Worm (Caenorhabditis elegans) whole organism, young adult: ENCODE data around the gene gldi-5.

Experiments
- B0019.2 ChIP-seq: fragments of 200-800 bp; sonication (Bioruptor generic); conservative IDR thresholded peaks from 2 replicates; pipeline ENCODE4 v1.3.6; 2022; ENCODE audit warnings: missing genetic modification reagents, missing genetic modification characterization, missing compliant biosample characterization
- D2030.7 ChIP-seq: fragments of 200-800 bp; sonication (Bioruptor generic); IDR thresholded peaks from 2 replicates; pipeline ENCODE4 v1.3.6; 2022; ENCODE audit warnings: missing genetic modification reagents, missing genetic modification characterization, missing compliant biosample characterization
- F10E7.11 ChIP-seq: sonication (generic microtip); optimal IDR thresholded peaks from 2 replicates; lab custom pipeline; 2017; ENCODE audit warnings: mild to moderate bottlenecking, missing genetic modification characterization, moderate library complexity, missing compliant biosample characterization
- F57A8.1 ChIP-seq: fragments of 200-800 bp; sonication (Bioruptor generic); optimal IDR thresholded peaks from 2 replicates; lab custom pipeline; 2018; ENCODE audit warnings: mild to moderate bottlenecking, missing genetic modification characterization, moderate library complexity, missing compliant biosample characterization
- Y67H2A.10 ChIP-seq: fragments of 200-800 bp; sonication (Bioruptor generic); conservative IDR thresholded peaks from 2 replicates; pipeline ENCODE4 v1.3.6; 2022; ENCODE audit warnings: missing genetic modification reagents, missing genetic modification characterization, missing compliant biosample characterization
- Y79H2A.3 ChIP-seq: fragments of 200-800 bp; sonication (Bioruptor generic); conservative IDR thresholded peaks from 2 replicates; pipeline ENCODE4 v1.3.6; 2022; ENCODE audit warnings: missing genetic modification reagents, missing genetic modification characterization, missing compliant biosample characterization
- ZK185.1 ChIP-seq: sonication (generic microtip); optimal IDR thresholded peaks from 2 replicates; lab custom pipeline; 2016; ENCODE audit warnings: mild to moderate bottlenecking, missing genetic modification characterization, missing compliant biosample characterization; ENCODE audit not compliant: poor library complexity, severe bottlenecking
- athp-1 ChIP-seq: sonication (generic microtip); optimal IDR thresholded peaks from 2 replicates; lab custom pipeline; 2017; ENCODE audit warnings: mild to moderate bottlenecking, missing genetic modification characterization, missing compliant biosample characterization
- attf-6 ChIP-seq: fragments of 200-800 bp; sonication (Bioruptor generic); IDR thresholded peaks from 2 replicates; pipeline ENCODE4 v1.3.6; 2022; ENCODE audit warnings: missing genetic modification reagents, missing genetic modification characterization, missing compliant biosample characterization
- bed-1 ChIP-seq: fragments of 200-800 bp; sonication (Bioruptor generic); IDR thresholded peaks from 2 replicates; pipeline ENCODE4 v1.3.6; 2022; ENCODE audit warnings: missing genetic modification reagents, missing genetic modification characterization, missing compliant biosample characterization
- bed-2 ChIP-seq: fragments of 200-800 bp; sonication (Bioruptor generic); IDR thresholded peaks from 2 replicates; pipeline ENCODE4 v1.3.6; 2022; ENCODE audit warnings: missing genetic modification reagents, missing genetic modification characterization, missing compliant biosample characterization
- ceh-27 ChIP-seq: fragments of 200-800 bp; sonication (Bioruptor generic); optimal IDR thresholded peaks from 2 replicates; lab custom pipeline; 2018; ENCODE audit warnings: mild to moderate bottlenecking, missing genetic modification characterization, moderate library complexity, missing compliant biosample characterization
- ceh-79 ChIP-seq: sonication (generic microtip); optimal IDR thresholded peaks from 2 replicates; lab custom pipeline; 2017; ENCODE audit warnings: mild to moderate bottlenecking, missing genetic modification characterization, missing compliant biosample characterization
- dpl-1 ChIP-seq: fragments of 150-350 bp; optimal IDR thresholded peaks from 2 replicates; lab custom pipeline; 2014; ENCODE audit warnings: missing biosample characterization, missing genetic modification reagents, missing genetic modification characterization
- egl-44 ChIP-seq: fragments of 200-800 bp; sonication (Bioruptor generic); IDR thresholded peaks from 2 replicates; pipeline ENCODE4 v1.3.6; 2022; ENCODE audit warnings: missing genetic modification reagents, missing genetic modification characterization, missing compliant biosample characterization
- ekl-4 ChIP-seq: fragments of 200-800 bp; sonication (Bioruptor generic); IDR thresholded peaks from 2 replicates; pipeline ENCODE4 v1.3.6; 2022; ENCODE audit warnings: missing genetic modification reagents, missing genetic modification characterization, missing compliant biosample characterization
- ets-4 ChIP-seq: fragments of 200-800 bp; sonication (Bioruptor generic); optimal IDR thresholded peaks from 2 replicates; lab custom pipeline; 2018; ENCODE audit warnings: mild to moderate bottlenecking, missing genetic modification characterization, missing compliant biosample characterization
- fkh-3 ChIP-seq: sonication (generic microtip); optimal IDR thresholded peaks from 2 replicates; lab custom pipeline; 2016; ENCODE audit warnings: mild to moderate bottlenecking, missing genetic modification characterization, missing compliant biosample characterization
- hlh-12 ChIP-seq: sonication (generic microtip); optimal IDR thresholded peaks from 2 replicates; lab custom pipeline; 2016; ENCODE audit warnings: missing genetic modification characterization, missing compliant biosample characterization
- hlh-26 ChIP-seq: fragments of 200-800 bp; sonication (Bioruptor generic); conservative IDR thresholded peaks from 2 replicates; pipeline ENCODE4 v1.3.6; 2022; ENCODE audit warnings: missing genetic modification reagents, missing genetic modification characterization, missing compliant biosample characterization
- hmg-1.2 ChIP-seq: fragments of 200-800 bp; sonication (Bioruptor generic); IDR thresholded peaks from 2 replicates; pipeline ENCODE4 v1.3.6; 2022; ENCODE audit warnings: missing genetic modification reagents, missing genetic modification characterization, missing compliant biosample characterization
- hmg-20 ChIP-seq: fragments of 200-800 bp; sonication (Bioruptor generic); IDR thresholded peaks from 2 replicates; pipeline ENCODE4 v1.3.6; 2022; ENCODE audit warnings: missing genetic modification reagents, missing genetic modification characterization, missing compliant biosample characterization
- hrde-1 ChIP-seq: sonication (generic microtip); optimal IDR thresholded peaks from 2 replicates; lab custom pipeline; 2016; ENCODE audit warnings: missing genetic modification characterization, mild to moderate bottlenecking, missing compliant biosample characterization, moderate library complexity, missing genotype, missing genetic modification reagents, borderline replicate concordance
- hsf-1 ChIP-seq: fragments of 200-800 bp; sonication (Bioruptor generic); IDR thresholded peaks from 2 replicates; pipeline ENCODE4 v1.3.6; 2022; ENCODE audit warnings: missing genetic modification reagents, missing genetic modification characterization, missing compliant biosample characterization
- let-607 ChIP-seq, 2 experiments: fragments of 200-800 bp in 1 of 2; sonication (Bioruptor generic) in 1 of 2; sonication (generic microtip) in 1 of 2; optimal IDR thresholded peaks; 2 replicates each; lab custom pipeline; 2016 to 2018; ENCODE audit warnings: mild to moderate bottlenecking in 2 of 2, missing compliant biosample characterization in 2 of 2, missing genetic modification characterization in 2 of 2, moderate library complexity in 2 of 2, missing genotype in 1 of 2
- lin-35 ChIP-seq, 3 experiments: fragments of 150-350 bp in 2 of 3; sonication (generic microtip) in 1 of 3; optimal IDR thresholded peaks; 2 replicates each; lab custom pipeline; 2014 to 2018; ENCODE audit warnings: missing biosample characterization in 3 of 3, missing genetic modification characterization in 3 of 3, missing genetic modification reagents in 3 of 3
- lin-54 ChIP-seq: fragments of 200-800 bp; sonication (Bioruptor generic); optimal IDR thresholded peaks from 2 replicates; lab custom pipeline; 2018; ENCODE audit warnings: mild to moderate bottlenecking, missing genetic modification characterization, missing compliant biosample characterization
- lsl-1 ChIP-seq: fragments of 200-800 bp; sonication (Bioruptor generic); optimal IDR thresholded peaks from 2 replicates; lab custom pipeline; 2018; ENCODE audit warnings: mild to moderate bottlenecking, missing genetic modification characterization, moderate library complexity, missing compliant biosample characterization
- lsy-27 ChIP-seq: sonication (generic microtip); optimal IDR thresholded peaks from 2 replicates; lab custom pipeline; 2017; ENCODE audit warnings: missing genetic modification characterization, mild to moderate bottlenecking, missing compliant biosample characterization, antibody characterized with exemption, missing genotype, borderline replicate concordance; ENCODE audit not compliant: insufficient read depth
- madf-10 ChIP-seq: sonication (generic microtip); optimal IDR thresholded peaks from 2 replicates; lab custom pipeline; 2016; ENCODE audit warnings: mild to moderate bottlenecking, missing genetic modification characterization, missing compliant biosample characterization
- madf-3 ChIP-seq: fragments of 200-800 bp; sonication (Bioruptor generic); IDR thresholded peaks from 2 replicates; pipeline ENCODE4 v1.3.6; 2022; ENCODE audit warnings: missing genetic modification reagents, missing genetic modification characterization, missing compliant biosample characterization
- mcd-1 ChIP-seq: fragments of 200-800 bp; sonication (Bioruptor generic); IDR thresholded peaks from 2 replicates; pipeline ENCODE4 v1.3.6; 2022; ENCODE audit warnings: missing genetic modification reagents, missing genetic modification characterization, missing compliant biosample characterization
- nfya-1 ChIP-seq: sonication (generic microtip); optimal IDR thresholded peaks from 2 replicates; lab custom pipeline; 2017; ENCODE audit warnings: antibody characterized with exemption, missing compliant biosample characterization, missing genetic modification characterization, borderline replicate concordance; ENCODE audit not compliant: insufficient read depth
- nfyb-1 ChIP-seq: fragments of 200-800 bp; sonication (Bioruptor generic); IDR thresholded peaks from 2 replicates; pipeline ENCODE4 v1.3.6; 2022; ENCODE audit warnings: missing genetic modification reagents, missing genetic modification characterization, missing compliant biosample characterization
- nhr-90 ChIP-seq: sonication (generic microtip); optimal IDR thresholded peaks from 2 replicates; lab custom pipeline; 2016; ENCODE audit warnings: missing genotype, mild to moderate bottlenecking, missing genetic modification characterization, missing compliant biosample characterization
- snpc-3.4 ChIP-seq: sonication (generic microtip); optimal IDR thresholded peaks from 2 replicates; lab custom pipeline; 2017; ENCODE audit warnings: missing genetic modification characterization, mild to moderate bottlenecking, missing compliant biosample characterization, antibody characterized with exemption, moderate library complexity, missing genotype, missing genetic modification reagents
- snpc-4 ChIP-seq, 5 experiments: fragments of 150-350 bp in 1 of 5; sonication (generic microtip) in 4 of 5; optimal IDR thresholded peaks; 2 replicates each; lab custom pipeline; 2014 to 2018; ENCODE audit warnings: missing genetic modification characterization in 5 of 5, missing biosample characterization in 3 of 5, antibody characterized with exemption in 2 of 5, mild to moderate bottlenecking in 2 of 5, missing compliant biosample characterization in 2 of 5, missing genotype in 2 of 5, moderate library complexity in 2 of 5, missing genetic modification reagents in 1 of 5
- tbp1 ChIP-seq: fragments of 200-800 bp; sonication (Bioruptor generic); optimal IDR thresholded peaks from 2 replicates; lab custom pipeline; 2018; ENCODE audit warnings: mild to moderate bottlenecking, missing genetic modification characterization, missing compliant biosample characterization
- tlf-1 ChIP-seq: fragments of 200-800 bp; sonication (Bioruptor generic); optimal IDR thresholded peaks from 2 replicates; lab custom pipeline; 2018; ENCODE audit warnings: mild to moderate bottlenecking, missing genetic modification characterization, missing compliant biosample characterization
- unc-62 ChIP-seq: fragments of 150-350 bp; optimal IDR thresholded peaks from 2 replicates; lab custom pipeline; 2014; ENCODE audit warnings: missing biosample characterization, missing genetic modification reagents, missing genetic modification characterization
- xnd-1 ChIP-seq: sonication (generic microtip); optimal IDR thresholded peaks from 2 replicates; lab custom pipeline; 2016; ENCODE audit warnings: missing genotype, missing genetic modification reagents, missing genetic modification characterization, missing compliant biosample characterization
- ztf-18 ChIP-seq: sonication (generic microtip); optimal IDR thresholded peaks from 2 replicates; lab custom pipeline; 2016; ENCODE audit warnings: missing genotype, mild to moderate bottlenecking, missing genetic modification characterization, missing compliant biosample characterization
- ztf-22 ChIP-seq: fragments of 200-800 bp; sonication (Bioruptor generic); optimal IDR thresholded peaks from 2 replicates; lab custom pipeline; 2018; ENCODE audit warnings: mild to moderate bottlenecking, missing genetic modification characterization, moderate library complexity, missing compliant biosample characterization
- ztf-26 ChIP-seq: sonication (generic microtip); optimal IDR thresholded peaks from 2 replicates; lab custom pipeline; 2017; ENCODE audit warnings: missing genetic modification characterization, missing compliant biosample characterization
- ztf-28 ChIP-seq: fragments of 200-800 bp; sonication (Bioruptor generic); IDR thresholded peaks from 2 replicates; pipeline ENCODE4 v1.3.6; 2022; ENCODE audit warnings: missing genetic modification reagents, missing genetic modification characterization, missing compliant biosample characterization

The gldi-5 gene

ce11 chrIII:3701411-3702310, 24.6 kb downstream of the gldi-5 start, which contains the start of the genes pdi-1 and C14B1.2 (continued):
- TF ChIP-seq snpc-4 (GFP tag; optimal IDR thresholded peaks at IDR 0.05; lab: Kevin White, UChicago), result no peak
- TF ChIP-seq snpc-4 (tag; optimal IDR thresholded peaks at IDR 0.05; lab: Kevin White, UChicago), result peak in 2 of 4 experiments; percentile 28 to 35
- no peak for TF ChIP-seq unc-62 (GFP tag; lab: Kevin White, UChicago)
- peak; percentile 35 for TF ChIP-seq lsl-1 (GFP tag; lab: Kevin White, UChicago)
- TF ChIP-seq tbp1, result peak; percentile 6
- no peak for TF ChIP-seq hlh-26 (GFP tag; lab: Robert Waterston, UW)
- TF ChIP-seq let-607 (tag; optimal IDR thresholded peaks at IDR 0.05; lab: Kevin White, UChicago), result peak; percentile 99
- TF ChIP-seq madf-3 (GFP tag; lab: Robert Waterston, UW), result 0 out of 2 replicates have a peak, but pooled peaks have one; percentile 51
- no peak for TF ChIP-seq athp-1 (tag; lab: Kevin White, UChicago)
- TF ChIP-seq ztf-26 (tag; lab: Kevin White, UChicago), result peak; percentile 52
- TF ChIP-seq mcd-1 (GFP tag; lab: Robert Waterston, UW), result peak; percentile 52
- no peak for TF ChIP-seq B0019.2
- no peak for TF ChIP-seq hlh-12 (tag; lab: Kevin White, UChicago)
- TF ChIP-seq F10E7.11, result no peak
- no peak for TF ChIP-seq tlf-1 (GFP tag; lab: Kevin White, UChicago)
- no peak for TF ChIP-seq ztf-28 (GFP tag; lab: Robert Waterston, UW)
- no peak for TF ChIP-seq ZK185.1 (tag; lab: Kevin White, UChicago)
- peak; percentile 79 for TF ChIP-seq ztf-18
- TF ChIP-seq ztf-22, result no peak
- no peak for TF ChIP-seq hmg-20
- no peak for TF ChIP-seq ceh-79 (tag; lab: Kevin White, UChicago)
- no peak for TF ChIP-seq F57A8.1 (GFP tag; lab: Kevin White, UChicago)
- TF ChIP-seq snpc-3.4 (tag; lab: Kevin White, UChicago), result no peak
- TF ChIP-seq nhr-90 (tag; lab: Kevin White, UChicago), result peak; percentile 45
- peak; percentile 44 for TF ChIP-seq madf-10 (tag; lab: Kevin White, UChicago)
- TF ChIP-seq hsf-1, result no peak
- no peak for TF ChIP-seq lin-35 (GFP tag; optimal IDR thresholded peaks at IDR 0.05; lab: Kevin White, UChicago)
- TF ChIP-seq bed-2 (GFP tag; lab: Robert Waterston, UW), result no peak
- no peak for TF ChIP-seq ekl-4 (GFP tag; lab: Robert Waterston, UW)
- no peak for TF ChIP-seq egl-44 (GFP tag; lab: Robert Waterston, UW)
- no peak for TF ChIP-seq fkh-3 (tag; lab: Kevin White, UChicago)
- 0 out of 2 replicates have a peak, but pooled peaks have one; percentile 58 for TF ChIP-seq nfyb-1
- no peak for TF ChIP-seq Y67H2A.10 (GFP tag; lab: Robert Waterston, UW)
- TF ChIP-seq D2030.7, result peak; percentile 18; the same call in 1 of the 2 replicates
- no peak for TF ChIP-seq dpl-1 (GFP tag; lab: Kevin White, UChicago)
- no peak for TF ChIP-seq ceh-27 (GFP tag; lab: Kevin White, UChicago)
- peak; percentile 56 for TF ChIP-seq hmg-1.2 (GFP tag; lab: Robert Waterston, UW)
- no peak for TF ChIP-seq Y79H2A.3
- no peak for TF ChIP-seq bed-1 (GFP tag; lab: Robert Waterston, UW)
- no peak for TF ChIP-seq hrde-1 (tag; lab: Kevin White, UChicago)
- no peak for TF ChIP-seq xnd-1
- no peak for TF ChIP-seq lsy-27 (tag; lab: Kevin White, UChicago)
- peak; percentile 55 for TF ChIP-seq lin-54 (GFP tag; lab: Kevin White, UChicago)
- TF ChIP-seq ets-4 (GFP tag; lab: Kevin White, UChicago), result peak; percentile 30
- no peak for TF ChIP-seq nfya-1 (tag; lab: Kevin White, UChicago)
- 0 out of 2 replicates have a peak, but pooled peaks have one; percentile 12 for TF ChIP-seq attf-6 (GFP tag; lab: Robert Waterston, UW)
